Worm (Caenorhabditis elegans): Measurements from ENCODE around the gene srh-41.

ce11 chrII:14257943-14258342 is 29.2 kb downstream of the srh-41 start:
- no peak for TF ChIP-seq dao-5 (tag; optimal IDR thresholded peaks at IDR 0.05)
- TF ChIP-seq him-1 (tag; optimal IDR thresholded peaks at IDR 0.05) = no peak

Data from whole organism, L4/young adult.